Worm (Caenorhabditis elegans): ENCODE measurements around the gene rfth-1.

rfth-1 gene

DNA sequence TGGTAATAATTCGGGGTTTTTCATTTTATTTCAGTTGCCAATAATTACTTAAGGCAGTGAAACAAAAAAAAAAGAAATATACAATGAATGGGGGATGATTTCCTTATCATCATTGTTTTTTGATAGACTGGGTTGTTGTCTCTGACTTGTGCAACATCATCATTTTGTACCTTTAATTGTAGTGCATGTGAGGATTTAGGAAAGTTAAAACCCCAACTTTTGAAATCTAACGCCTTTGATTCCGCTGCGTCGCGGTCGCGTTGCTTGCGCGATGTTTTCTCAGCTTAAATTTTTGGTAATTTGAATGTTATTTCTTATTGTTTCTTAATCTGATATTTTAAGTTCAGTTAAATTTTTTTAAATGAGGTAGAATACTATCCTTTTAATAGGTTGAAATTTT lies 34.7 kb upstream of the rfth-1 start, which contains the start of gene ZK185.5:
ZK185.5 (minus strand) TSS at position 101 of the 400 bp plus-strand sequence.
- no peak for TF ChIP-seq snpc-4 (tag; optimal IDR thresholded peaks at IDR 0.05)
- no peak for TF ChIP-seq fos-1 (tag; optimal IDR thresholded peaks at IDR 0.05)
- TF ChIP-seq egl-5 (tag; optimal IDR thresholded peaks at IDR 0.05): no peak
- no peak for TF ChIP-seq mml-1 (tag; optimal IDR thresholded peaks at IDR 0.05)
- TF ChIP-seq ceh-82 (tag; optimal IDR thresholded peaks at IDR 0.05): no peak
- no peak for TF ChIP-seq nfya-1 (tag; optimal IDR thresholded peaks at IDR 0.05; ENCODE audit: insufficient read depth)
- no peak for TF ChIP-seq jun-1 (tag; optimal IDR thresholded peaks at IDR 0.05)
- no peak for TF ChIP-seq ZK546.5 (tag; optimal IDR thresholded peaks at IDR 0.05)
- TF ChIP-seq ceh-28 (tag; optimal IDR thresholded peaks at IDR 0.05): no peak
- no peak for TF ChIP-seq nhr-43 (tag; optimal IDR thresholded peaks at IDR 0.05; ENCODE audit: poor library complexity, severe bottlenecking)
- TF ChIP-seq mdl-1 (tag; optimal IDR thresholded peaks at IDR 0.05): no peak
- no peak for TF ChIP-seq nhr-237 (tag; optimal IDR thresholded peaks at IDR 0.05)
- no peak for TF ChIP-seq nhr-76 (tag; optimal IDR thresholded peaks at IDR 0.05)
- no peak for TF ChIP-seq fkh-10 (GFP tag; optimal IDR thresholded peaks at IDR 0.05)
- TF ChIP-seq nhr-11 (tag; optimal IDR thresholded peaks at IDR 0.05): no peak

DNA sequence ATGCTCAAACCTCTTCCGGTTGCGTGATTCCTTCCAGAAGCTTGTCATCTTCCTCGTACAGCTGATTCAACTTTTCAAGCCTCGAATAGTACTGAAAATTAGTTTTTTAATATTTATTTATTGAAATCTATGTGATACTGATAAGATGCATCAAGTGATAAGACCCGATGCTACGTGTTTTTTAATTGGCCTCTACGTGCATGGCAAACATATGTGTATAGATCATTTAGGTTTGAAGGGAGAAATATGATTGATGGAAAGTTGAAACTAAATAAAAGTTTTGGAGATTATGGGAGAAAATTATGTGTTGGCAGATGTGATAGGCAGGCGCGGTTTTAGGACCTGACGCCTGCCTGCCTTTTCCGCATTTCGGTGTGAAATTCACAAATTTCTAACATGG lies 33.1 kb upstream of the rfth-1 start:
- TF ChIP-seq unc-62 (GFP tag; optimal IDR thresholded peaks at IDR 0.05) (no peak), pqm-1 (tag; optimal IDR thresholded peaks at IDR 0.05) (peak; percentile 75), elt-2 (tag; optimal IDR thresholded peaks at IDR 0.05) (peak; percentile 83), pha-4 (tag; optimal IDR thresholded peaks at IDR 0.05) (peak; percentile 13), lin-39 (tag; optimal IDR thresholded peaks at IDR 0.05) (no peak)

DNA sequence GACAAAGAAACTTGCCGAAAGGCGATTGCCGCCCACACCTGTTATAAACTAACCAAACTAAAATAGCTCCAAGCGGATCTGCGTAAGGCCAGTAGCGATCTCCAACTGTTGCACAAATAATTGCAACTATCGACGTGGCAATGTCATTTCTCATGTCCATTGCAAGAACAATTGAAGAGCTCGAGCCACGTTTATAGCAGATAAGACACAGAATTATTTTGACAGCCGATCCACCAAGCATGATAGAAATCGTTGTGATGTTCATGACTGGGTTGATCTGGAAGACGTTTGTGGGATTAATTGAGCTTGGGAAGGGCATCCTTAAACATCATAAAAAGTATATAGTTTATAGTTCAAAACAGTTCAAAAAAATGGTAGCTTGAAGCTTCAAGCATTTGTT lies 31.9 kb upstream of the rfth-1 start:
- no peak for TF ChIP-seq snpc-4 (tag; optimal IDR thresholded peaks at IDR 0.05)
- no peak for TF ChIP-seq nhr-23 (tag; optimal IDR thresholded peaks at IDR 0.05)
- no peak for TF ChIP-seq sea-2 (GFP tag; optimal IDR thresholded peaks at IDR 0.05)
- TF ChIP-seq nfya-1 (tag; optimal IDR thresholded peaks at IDR 0.05; ENCODE audit: insufficient read depth): no peak
- no peak for TF ChIP-seq mdl-1 (tag; optimal IDR thresholded peaks at IDR 0.05)
- no peak for TF ChIP-seq daf-12 (tag; optimal IDR thresholded peaks at IDR 0.05)
- TF ChIP-seq nhr-11 (tag; optimal IDR thresholded peaks at IDR 0.05): no peak
- TF ChIP-seq nhr-76 (tag; optimal IDR thresholded peaks at IDR 0.05): no peak
- no peak for TF ChIP-seq unc-62 (GFP tag; optimal IDR thresholded peaks at IDR 0.05)

DNA sequence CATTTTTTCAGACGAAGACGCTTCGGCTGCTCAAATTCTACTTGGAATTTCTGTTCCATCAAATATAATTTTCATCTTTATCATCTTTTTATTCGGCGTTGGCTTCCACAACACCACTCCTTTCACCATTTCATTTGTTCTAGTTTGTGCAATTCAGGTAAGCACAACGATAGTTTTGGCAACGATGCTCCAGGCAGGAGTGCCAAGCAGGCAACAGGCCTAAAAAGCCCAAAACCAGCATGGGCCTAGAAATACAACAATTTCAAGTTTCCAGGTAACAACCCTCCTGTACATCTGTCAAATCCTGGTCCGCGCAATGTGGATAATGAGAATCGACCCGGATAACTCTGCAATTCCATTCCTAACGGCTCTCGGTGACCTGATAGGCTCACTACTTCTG lies 30.1 kb upstream of the rfth-1 start:
- TF ChIP-seq ztf-4 (tag; optimal IDR thresholded peaks at IDR 0.05) (no peak), sea-2 (GFP tag; optimal IDR thresholded peaks at IDR 0.05) (no peak), ama-1 (optimal IDR thresholded peaks at IDR 0.05) (no peak), egl-27 (tag; optimal IDR thresholded peaks at IDR 0.05) (no peak), nhr-25 (tag; optimal IDR thresholded peaks at IDR 0.05) (no peak), ZK546.5 (tag; optimal IDR thresholded peaks at IDR 0.05) (no peak), hmg-11 (tag; optimal IDR thresholded peaks at IDR 0.05) (no peak), nhr-11 (tag; optimal IDR thresholded peaks at IDR 0.05) (no peak), aly-2 (tag; optimal IDR thresholded peaks at IDR 0.05) (no peak), nhr-237 (tag; optimal IDR thresholded peaks at IDR 0.05) (no peak), nhr-43 (tag; optimal IDR thresholded peaks at IDR 0.05; ENCODE audit: poor library complexity, severe bottlenecking) (no peak)

DNA sequence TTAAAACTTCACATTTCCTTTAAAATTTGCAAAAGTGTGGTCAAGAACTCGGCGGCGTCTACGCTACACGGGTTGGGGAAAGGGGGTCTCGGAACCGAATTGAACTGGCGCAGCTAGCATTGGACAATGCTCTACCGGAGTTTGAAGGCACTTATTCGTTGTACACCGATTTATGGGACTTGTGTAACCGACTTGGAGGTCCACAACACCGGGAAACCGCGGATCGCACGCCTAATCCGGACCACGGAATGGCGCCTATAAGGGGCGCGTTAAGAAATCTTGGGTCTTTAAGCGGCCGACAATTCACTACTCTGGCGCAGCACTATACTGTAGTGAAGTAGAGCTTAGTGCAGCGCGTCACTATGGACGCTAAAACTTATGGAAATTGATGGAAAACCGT lies 27.6 kb upstream of the rfth-1 start:
- TF ChIP-seq unc-39 (tag; optimal IDR thresholded peaks at IDR 0.05) (no peak), nhr-11 (tag; optimal IDR thresholded peaks at IDR 0.05) (no peak), snpc-4 (tag; optimal IDR thresholded peaks at IDR 0.05) (peak; percentile 77), ceh-9 (tag; optimal IDR thresholded peaks at IDR 0.05) (no peak)

DNA sequence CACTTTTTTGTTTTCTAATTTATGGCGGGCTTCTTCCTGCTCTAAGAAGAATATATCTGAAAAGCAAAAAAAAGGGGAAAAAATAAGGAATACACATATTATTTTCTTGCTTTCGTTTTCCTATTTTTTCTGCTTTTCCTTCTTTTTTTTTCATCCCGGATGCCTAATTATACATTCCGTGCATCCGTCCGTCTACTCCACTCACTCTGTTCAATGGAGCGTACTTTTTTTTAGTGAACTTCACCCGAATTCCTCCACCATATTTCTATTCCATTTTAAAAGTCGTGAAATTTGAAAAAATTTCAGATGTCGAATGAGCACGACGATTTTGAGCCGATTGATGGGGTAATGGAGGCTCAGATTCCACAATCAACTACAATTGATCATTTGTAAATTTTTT lies 25.1 kb upstream of the rfth-1 start, which contains the start of gene ZK185.2:
ZK185.2 (plus strand) TSS at position 301 of the 400 bp plus-strand sequence.
- no peak for TF ChIP-seq nhr-11 (tag; optimal IDR thresholded peaks at IDR 0.05)
- TF ChIP-seq sea-2 (GFP tag; optimal IDR thresholded peaks at IDR 0.05): no peak
- TF ChIP-seq nhr-237 (tag; optimal IDR thresholded peaks at IDR 0.05): no peak
- TF ChIP-seq elt-2 (tag; optimal IDR thresholded peaks at IDR 0.05): no peak

All from whole organism, L3 larva.